Worm (Caenorhabditis elegans) whole organism, L2 larva: ENCODE results near the gene F47G3.4.

Experiments
- R02D3.7 ChIP-seq: fragments of 150-350 bp; optimal IDR thresholded peaks from 2 replicates; lab custom pipeline; 2014; ENCODE audit warnings: missing biosample characterization, missing genetic modification characterization
- aly-2 ChIP-seq: fragments of 150-350 bp; optimal IDR thresholded peaks from 2 replicates; lab custom pipeline; 2014; ENCODE audit warnings: missing biosample characterization, missing genetic modification characterization
- ama-1 ChIP-seq: fragments of 150-350 bp; optimal IDR thresholded peaks from 2 replicates; lab custom pipeline; 2018; ENCODE audit warnings: inconsistent platforms
- ceh-82 ChIP-seq: fragments of 150-350 bp; optimal IDR thresholded peaks from 2 replicates; lab custom pipeline; 2014; ENCODE audit warnings: missing biosample characterization, missing genetic modification characterization
- egl-27 ChIP-seq: sonication (generic microtip); optimal IDR thresholded peaks from 3 replicates; lab custom pipeline; 2017; ENCODE audit warnings: missing biosample characterization, missing genetic modification reagents, missing genetic modification characterization
- elt-1 ChIP-seq: fragments of 150-350 bp; optimal IDR thresholded peaks from 2 replicates; lab custom pipeline; 2014; ENCODE audit warnings: missing biosample characterization, missing genetic modification characterization
- lin-39 ChIP-seq: fragments of 150-350 bp; optimal IDR thresholded peaks from 2 replicates; lab custom pipeline; 2014; ENCODE audit warnings: missing biosample characterization, missing genetic modification reagents, missing genetic modification characterization
- skn-1 ChIP-seq: sonication (generic microtip); optimal IDR thresholded peaks from 2 replicates; lab custom pipeline; 2017; ENCODE audit warnings: missing biosample characterization, missing genetic modification characterization
- snpc-4 ChIP-seq: fragments of 150-350 bp; optimal IDR thresholded peaks from 2 replicates; lab custom pipeline; 2014; ENCODE audit warnings: missing biosample characterization, missing genetic modification characterization
- zag-1 ChIP-seq: fragments of 150-350 bp; optimal IDR thresholded peaks from 2 replicates; lab custom pipeline; 2014; ENCODE audit warnings: missing biosample characterization, missing genetic modification characterization
- ztf-4 ChIP-seq: fragments of 150-350 bp; optimal IDR thresholded peaks from 2 replicates; lab custom pipeline; 2014; ENCODE audit warnings: missing biosample characterization, missing genetic modification characterization

- TF ChIP-seq egl-27, result no peak
- no peak for TF ChIP-seq snpc-4 (tag; lab: Kevin White, UChicago)
- TF ChIP-seq zag-1, result no peak
- no peak for TF ChIP-seq ceh-82 (tag; lab: Kevin White, UChicago)
- TF ChIP-seq elt-1, result no peak
- TF ChIP-seq ama-1 (lab: Kevin White, UChicago), result no peak
- no peak for TF ChIP-seq ztf-4 (tag; lab: Kevin White, UChicago)
- no peak for TF ChIP-seq lin-39 (tag; lab: Kevin White, UChicago)
- TF ChIP-seq aly-2 (tag; lab: Kevin White, UChicago), result no peak
- no peak for TF ChIP-seq skn-1 (tag; lab: Kevin White, UChicago)
- TF ChIP-seq R02D3.7 (tag; lab: Kevin White, UChicago), result no peak
Measured at ce11 chrX:2419777-2420176, 38.4 kb downstream of the F47G3.4 start, which contains the start of gene glr-7.
